Worm (Caenorhabditis elegans) whole organism, midembryonic: ENCODE measurements around the gene T16G12.3.

Experiments
- T22C8.4 ChIP-seq: fragments of 200-800 bp; sonication (Bioruptor generic); IDR thresholded peaks from 2 replicates; pipeline ENCODE4 v1.3.6; 2022; ENCODE audit warnings: missing genetic modification characterization, missing compliant biosample characterization
- cog-1 ChIP-seq: sonication (generic microtip); optimal IDR thresholded peaks from 2 replicates; lab custom pipeline; 2016; ENCODE audit warnings: missing genetic modification characterization, missing compliant biosample characterization
- flt-1 ChIP-seq: fragments of 200-800 bp; sonication (Bioruptor generic); IDR thresholded peaks from 2 replicates; pipeline ENCODE4 v1.3.6; 2022; ENCODE audit warnings: missing genetic modification characterization, missing compliant biosample characterization
- klf-2 ChIP-seq: fragments of 200-800 bp; sonication (Bioruptor generic); conservative IDR thresholded peaks from 2 replicates; pipeline ENCODE4 v1.3.6; 2022; ENCODE audit warnings: missing genetic modification reagents, missing genetic modification characterization, missing compliant biosample characterization
- med-1 ChIP-seq: sonication (generic microtip); optimal IDR thresholded peaks from 2 replicates; lab custom pipeline; 2017; ENCODE audit warnings: missing genetic modification characterization, mild to moderate bottlenecking, missing compliant biosample characterization, antibody characterized with exemption, missing genetic modification reagents; ENCODE audit not compliant: insufficient read depth
- ref-1 ChIP-seq: fragments of 200-800 bp; sonication (Bioruptor generic); conservative IDR thresholded peaks from 2 replicates; pipeline ENCODE4 v1.3.6; 2022; ENCODE audit warnings: missing genetic modification reagents, missing genetic modification characterization, missing compliant biosample characterization
- tab-1 ChIP-seq: fragments of 200-800 bp; sonication (Bioruptor generic); IDR thresholded peaks from 2 replicates; pipeline ENCODE4 v1.3.6; 2022; ENCODE audit warnings: missing genetic modification characterization, missing compliant biosample characterization
- ztf-23 ChIP-seq: fragments of 200-800 bp; sonication (Bioruptor generic); IDR thresholded peaks from 2 replicates; pipeline ENCODE4 v1.3.6; 2022; ENCODE audit warnings: missing genetic modification reagents, missing genetic modification characterization, missing compliant biosample characterization
- ztf-29 ChIP-seq: fragments of 200-800 bp; sonication (Bioruptor generic); IDR thresholded peaks from 2 replicates; pipeline ENCODE4 v1.3.6; 2022; ENCODE audit warnings: missing genetic modification reagents, missing genetic modification characterization, missing compliant biosample characterization

Gene T16G12.3

DNA sequence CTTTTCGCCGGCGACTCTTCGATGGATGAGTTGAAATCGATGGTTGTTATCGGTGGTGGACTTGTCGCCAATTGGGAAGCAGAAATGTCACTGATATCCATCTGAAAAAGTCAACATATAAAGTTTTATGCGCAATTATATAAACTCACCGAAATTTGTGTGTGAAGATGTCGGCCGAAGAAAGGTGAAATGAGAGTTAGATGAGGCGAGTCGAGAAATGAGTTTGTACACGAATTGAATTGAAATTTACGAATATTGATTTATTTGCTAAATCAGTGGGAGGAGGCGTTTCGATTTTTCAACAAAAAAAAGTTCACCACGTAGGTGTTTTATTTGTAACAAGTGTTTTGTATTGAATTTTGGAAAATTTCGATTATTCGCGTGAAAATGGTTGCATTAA, 50.9 kb downstream of the T16G12.3 start, which contains the start of gene kel-10:
TSS of gene kel-10 (minus strand) at position 101 of the 400 bp plus-strand sequence.
- no peak for TF ChIP-seq ref-1
- no peak for TF ChIP-seq T22C8.4
- TF ChIP-seq cog-1 (tag; lab: Kevin White, UChicago), result no peak
- TF ChIP-seq flt-1 (GFP tag; lab: Robert Waterston, UW), result no peak
- TF ChIP-seq tab-1 (GFP tag; lab: Robert Waterston, UW), result no peak
- no peak for TF ChIP-seq ztf-29
- TF ChIP-seq ztf-23 (GFP tag; lab: Robert Waterston, UW), result no peak
- TF ChIP-seq med-1, result no peak
- no peak for TF ChIP-seq klf-2 (GFP tag; lab: Robert Waterston, UW)
